Worm (Caenorhabditis elegans) whole organism, L4/young adult: Measurements from ENCODE around the gene eif-2Bepsilon.

ENCODE experiments used
- W03F9.2 ChIP-seq: fragments of 150-350 bp; optimal IDR thresholded peaks from 2 replicates; lab custom pipeline; 2014; ENCODE audit warnings: missing biosample characterization, missing genetic modification characterization
- him-1 ChIP-seq: sonication (generic microtip); optimal IDR thresholded peaks from 2 replicates; lab custom pipeline; 2016; ENCODE audit warnings: missing genotype, missing genetic modification reagents, missing genetic modification characterization, missing compliant biosample characterization

ce11 chrII:8642376-8642775 is 19.3 kb upstream of the eif-2Bepsilon start:
- TF ChIP-seq W03F9.2 (no peak), him-1 (no peak)
